Fruit fly (Drosophila melanogaster) whole organism, embryonic: ENCODE measurements around the gene CG4839.

ENCODE experiments used
- Blimp-1 ChIP-seq: fragments of 200-800 bp; sonication (Bioruptor generic); optimal IDR thresholded peaks from 3 replicates; lab custom pipeline; 2018; ENCODE audit warnings: missing biosample characterization, missing genetic modification characterization, mild to moderate bottlenecking, moderate library complexity, missing genetic modification reagents
- BtbVII ChIP-seq: fragments of 200-800 bp; sonication (Bioruptor generic); optimal IDR thresholded peaks from 3 replicates; lab custom pipeline; 2017; ENCODE audit warnings: missing biosample characterization, mild to moderate bottlenecking, missing genetic modification characterization
- CG10209 ChIP-seq: fragments of 200-800 bp; sonication (Bioruptor generic); optimal IDR thresholded peaks from 3 replicates; lab custom pipeline; 2017; ENCODE audit warnings: missing biosample characterization, mild to moderate bottlenecking, missing genetic modification characterization, missing genetic modification reagents
- CG10274 ChIP-seq: fragments of 200-800 bp; sonication (Bioruptor generic); optimal IDR thresholded peaks from 3 replicates; lab custom pipeline; 2017; ENCODE audit warnings: missing biosample characterization, mild to moderate bottlenecking, missing genetic modification characterization
- CG10431 ChIP-seq: fragments of 200-800 bp; sonication (Bioruptor generic); optimal IDR thresholded peaks from 3 replicates; lab custom pipeline; 2018; ENCODE audit warnings: missing biosample characterization, mild to moderate bottlenecking, missing genetic modification characterization
- CG10979 ChIP-seq: fragments of 200-800 bp; sonication (Bioruptor generic); optimal IDR thresholded peaks from 2 replicates; lab custom pipeline; 2018; ENCODE audit warnings: missing biosample characterization, mild to moderate bottlenecking, missing genetic modification characterization, moderate library complexity
- CG12071 ChIP-seq: fragments of 200-800 bp; sonication (Bioruptor generic); optimal IDR thresholded peaks from 3 replicates; lab custom pipeline; 2018; ENCODE audit warnings: missing biosample characterization, mild to moderate bottlenecking, missing genetic modification characterization
- CG12299 ChIP-seq: fragments of 200-800 bp; sonication (Bioruptor generic); optimal IDR thresholded peaks from 2 replicates; lab custom pipeline; 2018; ENCODE audit warnings: missing biosample characterization, mild to moderate bottlenecking, missing genetic modification characterization
- CG1603 ChIP-seq: fragments of 200-800 bp; sonication (Bioruptor generic); optimal IDR thresholded peaks from 2 replicates; lab custom pipeline; 2019; ENCODE audit warnings: missing biosample characterization, mild to moderate bottlenecking, missing genetic modification characterization, moderate library complexity
- CG17361 ChIP-seq: fragments of 200-800 bp; sonication (Bioruptor generic); IDR thresholded peaks from 3 replicates; pipeline ENCODE4 v1.3.6; 2022; ENCODE audit warnings: missing biosample characterization, missing genetic modification characterization
- CG30020 ChIP-seq: fragments of 200-800 bp; optimal IDR thresholded peaks from 2 replicates; lab custom pipeline; 2019; ENCODE audit warnings: missing biosample characterization, mild to moderate bottlenecking, missing genetic modification characterization, moderate library complexity
- CG33557 ChIP-seq: fragments of 200-800 bp; sonication (Bioruptor generic); optimal IDR thresholded peaks from 2 replicates; lab custom pipeline; 2019; ENCODE audit warnings: missing biosample characterization, mild to moderate bottlenecking, missing genetic modification characterization, moderate library complexity
- CG43689 ChIP-seq: fragments of 200-800 bp; sonication (Bioruptor generic); IDR thresholded peaks from 2 replicates; pipeline ENCODE4 v1.3.6; 2022; ENCODE audit warnings: missing biosample characterization, missing genetic modification characterization
- CG6254 ChIP-seq: fragments of 200-800 bp; sonication (Bioruptor generic); optimal IDR thresholded peaks from 3 replicates; lab custom pipeline; 2017; ENCODE audit warnings: mild to moderate bottlenecking, missing biosample characterization, missing genetic modification reagents, missing genetic modification characterization
- CG6765 ChIP-seq: fragments of 200-800 bp; sonication (Bioruptor generic); optimal IDR thresholded peaks from 3 replicates; lab custom pipeline; 2017; ENCODE audit warnings: missing biosample characterization, mild to moderate bottlenecking, missing genetic modification characterization
- CG6813 ChIP-seq: fragments of 200-800 bp; sonication (Bioruptor generic); optimal IDR thresholded peaks from 2 replicates; lab custom pipeline; 2017; ENCODE audit warnings: missing biosample characterization, missing genetic modification characterization, mild to moderate bottlenecking, moderate library complexity, missing genetic modification reagents
- CG6854 ChIP-seq: fragments of 200-800 bp; sonication (Bioruptor generic); optimal IDR thresholded peaks from 3 replicates; lab custom pipeline; 2017; ENCODE audit warnings: missing biosample characterization, mild to moderate bottlenecking, missing genetic modification characterization
- CG7271 ChIP-seq: fragments of 200-800 bp; sonication (Bioruptor generic); optimal IDR thresholded peaks from 2 replicates; lab custom pipeline; 2018; ENCODE audit warnings: missing biosample characterization, mild to moderate bottlenecking, missing genetic modification characterization, moderate library complexity
- CG7786 ChIP-seq: fragments of 200-800 bp; sonication (Bioruptor generic); optimal IDR thresholded peaks from 2 replicates; lab custom pipeline; 2016; ENCODE audit warnings: missing biosample characterization, missing genetic modification characterization
- CG8765 ChIP-seq: fragments of 200-800 bp; sonication (Bioruptor generic); IDR thresholded peaks from 2 replicates; pipeline ENCODE4 v1.3.6; 2022; ENCODE audit warnings: missing biosample characterization, missing genetic modification characterization
- CoRest ChIP-seq: fragments of 200-800 bp; sonication (Bioruptor generic); optimal IDR thresholded peaks from 3 replicates; lab custom pipeline; 2018; ENCODE audit warnings: missing biosample characterization, mild to moderate bottlenecking, missing genetic modification characterization, moderate library complexity
- D19B ChIP-seq: fragments of 200-800 bp; sonication (Bioruptor generic); optimal IDR thresholded peaks from 2 replicates; lab custom pipeline; 2017; ENCODE audit warnings: missing biosample characterization, mild to moderate bottlenecking, missing genetic modification characterization
- Deaf1 ChIP-seq: fragments of 200-800 bp; optimal IDR thresholded peaks from 3 replicates; lab custom pipeline; 2019; ENCODE audit warnings: missing biosample characterization, mild to moderate bottlenecking, missing genetic modification characterization, moderate library complexity
- Dek ChIP-seq: fragments of 200-800 bp; sonication (Bioruptor generic); optimal IDR thresholded peaks from 3 replicates; lab custom pipeline; 2019; ENCODE audit warnings: missing biosample characterization, mild to moderate bottlenecking, missing genetic modification characterization, moderate library complexity
- Dref ChIP-seq: fragments of 200-800 bp; sonication (Bioruptor generic); IDR thresholded peaks from 2 replicates; pipeline ENCODE4 v1.3.6; 2022; ENCODE audit warnings: missing biosample characterization, missing genetic modification characterization
- Drgx ChIP-seq: fragments of 200-800 bp; sonication (Bioruptor generic); IDR thresholded peaks from 2 replicates; pipeline ENCODE4 v1.3.6; 2022; ENCODE audit warnings: missing biosample characterization, missing genetic modification characterization
- H2.0 ChIP-seq: fragments of 200-800 bp; sonication (Bioruptor generic); IDR thresholded peaks from 2 replicates; pipeline ENCODE4 v1.3.6; 2022; ENCODE audit warnings: missing biosample characterization, missing genetic modification characterization
- Hr78 ChIP-seq, 2 experiments: fragments of 200-800 bp in 1 of 2; fragments of >200 bp in 1 of 2; sonication (Bioruptor generic) in 1 of 2; optimal IDR thresholded peaks; 2 replicates each; lab custom pipeline; 2017 to 2019; ENCODE audit warnings: missing biosample characterization in 2 of 2, missing genetic modification characterization in 2 of 2, mild to moderate bottlenecking in 1 of 2, moderate library complexity in 1 of 2
- Hsf ChIP-seq: fragments of 200-800 bp; sonication (Bioruptor generic); optimal IDR thresholded peaks from 3 replicates; lab custom pipeline; 2016; ENCODE audit warnings: missing biosample characterization, missing genetic modification characterization
- MESR4 ChIP-seq: fragments of 200-800 bp; sonication (Bioruptor generic); optimal IDR thresholded peaks from 2 replicates; lab custom pipeline; 2018; ENCODE audit warnings: missing biosample characterization, mild to moderate bottlenecking, missing genetic modification characterization, moderate library complexity
- Oaz ChIP-seq: fragments of 200-800 bp; sonication (Bioruptor generic); IDR thresholded peaks from 2 replicates; pipeline ENCODE4 v1.3.6; 2022; ENCODE audit warnings: missing biosample characterization, missing genetic modification characterization
- Sox102F ChIP-seq: fragments of 200-800 bp; sonication (Bioruptor generic); optimal IDR thresholded peaks from 2 replicates; lab custom pipeline; 2018; ENCODE audit warnings: missing biosample characterization, mild to moderate bottlenecking, missing genetic modification characterization, moderate library complexity
- Sry-β ChIP-seq: fragments of 200-800 bp; sonication (Bioruptor generic); optimal IDR thresholded peaks from 2 replicates; lab custom pipeline; 2018; ENCODE audit warnings: missing biosample characterization, mild to moderate bottlenecking, missing genetic modification characterization, moderate library complexity
- Taf1 ChIP-seq: fragments of 200-800 bp; sonication (Bioruptor generic); IDR thresholded peaks from 2 replicates; pipeline ENCODE4 v1.3.6; 2022; ENCODE audit warnings: missing biosample characterization, missing genetic modification characterization
- Xbp1 ChIP-seq: fragments of 200-800 bp; sonication (Bioruptor generic); optimal IDR thresholded peaks from 3 replicates; lab custom pipeline; 2016; ENCODE audit warnings: missing biosample characterization, mild to moderate bottlenecking, missing genetic modification characterization
- ato ChIP-seq: fragments of 200-800 bp; sonication (Bioruptor generic); IDR thresholded peaks from 2 replicates; pipeline ENCODE4 v1.3.6; 2022; ENCODE audit warnings: missing biosample characterization, missing genetic modification characterization; ENCODE audit not compliant: partially characterized antibody
- cad ChIP-seq: fragments of >200 bp; optimal IDR thresholded peaks from 2 replicates; lab custom pipeline; 2017; ENCODE audit warnings: missing biosample characterization, missing genetic modification characterization
- en ChIP-seq: fragments of 200-800 bp; sonication (Bioruptor generic); optimal IDR thresholded peaks from 2 replicates; lab custom pipeline; 2016; ENCODE audit warnings: missing biosample characterization, missing genetic modification characterization
- ftz-f1 ChIP-seq: fragments of 200-800 bp; sonication (Bioruptor generic); optimal IDR thresholded peaks from 2 replicates; lab custom pipeline; 2016; ENCODE audit warnings: missing biosample characterization, missing genetic modification characterization
- fu2 ChIP-seq: fragments of 200-800 bp; sonication (Bioruptor generic); optimal IDR thresholded peaks from 2 replicates; lab custom pipeline; 2016; ENCODE audit warnings: missing biosample characterization, missing genetic modification characterization
- h ChIP-seq: fragments of >200 bp; optimal IDR thresholded peaks from 2 replicates; lab custom pipeline; 2017
- hbn ChIP-seq: fragments of 200-800 bp; sonication (Bioruptor generic); IDR thresholded peaks from 2 replicates; pipeline ENCODE4 v1.3.6; 2022; ENCODE audit warnings: missing biosample characterization, missing genetic modification characterization; ENCODE audit not compliant: partially characterized antibody
- inv ChIP-seq: fragments of 200-800 bp; sonication (Bioruptor generic); IDR thresholded peaks from 2 replicates; pipeline ENCODE4 v1.3.6; 2022; ENCODE audit warnings: missing biosample characterization, missing genetic modification characterization; ENCODE audit not compliant: partially characterized antibody
- kah ChIP-seq: fragments of 200-800 bp; sonication (Bioruptor generic); optimal IDR thresholded peaks from 2 replicates; lab custom pipeline; 2018; ENCODE audit warnings: missing biosample characterization, mild to moderate bottlenecking, missing genetic modification characterization
- mam ChIP-seq: fragments of 200-800 bp; sonication (Bioruptor generic); optimal IDR thresholded peaks from 3 replicates; lab custom pipeline; 2016; ENCODE audit warnings: missing biosample characterization, missing genetic modification characterization
- pita ChIP-seq: fragments of 200-800 bp; sonication (Bioruptor generic); optimal IDR thresholded peaks from 2 replicates; lab custom pipeline; 2017; ENCODE audit warnings: missing biosample characterization, mild to moderate bottlenecking, missing genetic modification characterization
- trh ChIP-seq: fragments of 200-800 bp; sonication (Bioruptor generic); optimal IDR thresholded peaks from 2 replicates; lab custom pipeline; 2016; ENCODE audit warnings: missing biosample characterization, missing genetic modification characterization
- tup ChIP-seq: fragments of 200-800 bp; sonication (Bioruptor generic); optimal IDR thresholded peaks from 2 replicates; lab custom pipeline; 2016; ENCODE audit warnings: missing biosample characterization, mild to moderate bottlenecking, missing genetic modification characterization, moderate library complexity
- yki ChIP-seq: fragments of >200 bp; optimal IDR thresholded peaks from 3 replicates; lab custom pipeline; 2018
- zf30C ChIP-seq: fragments of 200-800 bp; sonication (Bioruptor generic); optimal IDR thresholded peaks from 3 replicates; lab custom pipeline; 2018; ENCODE audit warnings: missing biosample characterization, mild to moderate bottlenecking, missing genetic modification characterization
- zfh2 ChIP-seq: fragments of 200-800 bp; sonication (Bioruptor generic); optimal IDR thresholded peaks from 2 replicates; lab custom pipeline; 2016; ENCODE audit warnings: missing biosample characterization, missing genetic modification characterization

The CG4839 gene

dm6 chr2L:10143334-10143733 is 1.2 kb upstream of the CG4839 start (continued):
- TF ChIP-seq en (GFP tag; lab: Kevin White, UChicago) (peak; percentile 15), Blimp-1 (GFP tag; lab: Kevin White, UChicago) (peak; percentile 5), Hr78 (GFP tag; optimal IDR thresholded peaks at IDR 0.05; lab: Kevin White, UChicago) (no peak), CG10274 (peak; percentile 49), Dek (tag; lab: Kevin White, UChicago) (no peak), Taf1 (GFP tag; lab: Robert Waterston, UW) (no peak), trh (GFP tag; lab: Kevin White, UChicago) (no peak), Dref (no peak), CG7271 (tag; lab: Kevin White, UChicago) (peak; percentile 44), h (lab: Kevin White, UChicago) (no peak), yki (lab: Kevin White, UChicago) (no peak), CoRest (tag; lab: Kevin White, UChicago) (no peak), CG7786 (GFP tag; lab: Kevin White, UChicago) (no peak), CG6765 (peak; percentile 84), CG12299 (no peak), CG10209 (GFP tag; lab: Kevin White, UChicago) (no peak), CG6813 (GFP tag; lab: Kevin White, UChicago) (peak; percentile 37), Sox102F (GFP tag; lab: Kevin White, UChicago) (no peak), H2.0 (GFP tag; lab: Robert Waterston, UW) (no peak), cad (no peak), Xbp1 (GFP tag; lab: Kevin White, UChicago) (no peak), CG10979 (tag; lab: Kevin White, UChicago) (peak; percentile 44), zfh2 (GFP tag; lab: Kevin White, UChicago) (no peak), Sry-β (GFP tag; lab: Kevin White, UChicago) (no peak), MESR4 (GFP tag; lab: Kevin White, UChicago) (no peak), inv (no peak), BtbVII (GFP tag; lab: Kevin White, UChicago) (peak; percentile 75), Oaz (GFP tag; lab: Robert Waterston, UW) (no peak), ftz-f1 (GFP tag; lab: Kevin White, UChicago) (no peak), ato (no peak), Hsf (GFP tag; lab: Kevin White, UChicago) (no peak), pita (GFP tag; lab: Kevin White, UChicago) (no peak), CG10431 (GFP tag; lab: Kevin White, UChicago) (no peak), CG6854 (peak; percentile 42), hbn (GFP tag; lab: Robert Waterston, UW) (no peak), CG6254 (GFP tag; lab: Kevin White, UChicago) (peak; percentile 26), CG8765 (GFP tag; lab: Robert Waterston, UW) (no peak), CG43689 (GFP tag; lab: Robert Waterston, UW) (no peak), kah (peak; percentile 56), zf30C (no peak), CG12071 (peak; percentile 68), CG30020 (tag; lab: Kevin White, UChicago) (no peak), mam (GFP tag; lab: Kevin White, UChicago) (no peak), tup (no peak), D19B (peak; percentile 48), Drgx (GFP tag; lab: Robert Waterston, UW) (peak; percentile 14; the same call in 1 of the 2 replicates), CG1603 (tag; lab: Kevin White, UChicago) (no peak), CG17361 (GFP tag; lab: Robert Waterston, UW) (peak; percentile 38; the same call in 1 of the 3 replicates), CG33557 (GFP tag; lab: Kevin White, UChicago) (no peak), Deaf1 (tag; lab: Kevin White, UChicago) (peak; percentile 21), fu2 (no peak)
